Worm (Caenorhabditis elegans): ENCODE measurements around the gene F28H7.3.
A peak's percentile ranks its signal among the peaks of the same experiment; 100 is the strongest.

Gene F28H7.3

ce11 chrV:10713704-10714239 lies 36.8 kb downstream of the F28H7.3 start:
- TF ChIP-seq blmp-1 (tag; optimal IDR thresholded peaks at IDR 0.05) (no peak), elt-3 (tag; optimal IDR thresholded peaks at IDR 0.05) (no peak), unc-39 (tag; optimal IDR thresholded peaks at IDR 0.05) (no peak), flh-1 (GFP tag; optimal IDR thresholded peaks at IDR 0.05) (no peak), ceh-39 (tag; optimal IDR thresholded peaks at IDR 0.05) (no peak), sptf-1 (tag; optimal IDR thresholded peaks at IDR 0.05) (no peak), sem-2 (GFP tag; optimal IDR thresholded peaks at IDR 0.05) (no peak), nhr-76 (tag; optimal IDR thresholded peaks at IDR 0.05) (no peak), lin-32 (GFP tag; optimal IDR thresholded peaks at IDR 0.05) (no peak), zip-8 (tag; optimal IDR thresholded peaks at IDR 0.05) (no peak), mls-2 (tag; optimal IDR thresholded peaks at IDR 0.05) (no peak), ztf-11 (tag; optimal IDR thresholded peaks at IDR 0.05) (no peak), mab-5 (tag; optimal IDR thresholded peaks at IDR 0.05) (no peak), drap-1 (GFP tag; optimal IDR thresholded peaks at IDR 0.05) (no peak), ceh-43 (GFP tag; optimal IDR thresholded peaks at IDR 0.05) (no peak), unc-62 (GFP tag; optimal IDR thresholded peaks at IDR 0.05) (no peak), hlh-1 (tag; optimal IDR thresholded peaks at IDR 0.05) (no peak), ham-2 (GFP tag; optimal IDR thresholded peaks at IDR 0.05) (no peak)

DNA sequence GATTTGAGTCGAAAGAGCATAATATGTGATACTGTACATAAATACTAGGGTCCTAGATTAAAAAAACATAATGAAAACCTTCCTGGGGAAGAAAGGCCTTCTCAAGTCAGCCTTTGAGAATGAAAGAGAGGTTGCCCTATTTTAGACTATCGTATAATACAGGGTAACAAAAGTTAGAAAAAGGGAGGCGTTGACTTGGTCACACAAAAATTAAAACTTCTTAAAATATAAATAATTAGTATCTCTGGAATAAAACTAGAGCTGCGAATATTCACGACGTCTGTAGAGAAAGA lies 38.0 kb downstream of the F28H7.3 start:
- TF ChIP-seq blmp-1 (tag; optimal IDR thresholded peaks at IDR 0.05) (no peak), nhr-2 (tag; optimal IDR thresholded peaks at IDR 0.05) (no peak), mep-1 (tag; optimal IDR thresholded peaks at IDR 0.05) (no peak), M03D4.4 (tag; optimal IDR thresholded peaks at IDR 0.05) (no peak), ceh-43 (GFP tag; optimal IDR thresholded peaks at IDR 0.05) (no peak), nhr-237 (tag; optimal IDR thresholded peaks at IDR 0.05) (no peak), lin-32 (GFP tag; optimal IDR thresholded peaks at IDR 0.05) (no peak), cnd-1 (tag; optimal IDR thresholded peaks at IDR 0.05) (no peak), unc-39 (tag; optimal IDR thresholded peaks at IDR 0.05) (no peak), ceh-83 (GFP tag; optimal IDR thresholded peaks at IDR 0.05) (no peak), unc-62 (GFP tag; optimal IDR thresholded peaks at IDR 0.05) (no peak), ces-1 (GFP tag; optimal IDR thresholded peaks at IDR 0.05) (no peak)

DNA sequence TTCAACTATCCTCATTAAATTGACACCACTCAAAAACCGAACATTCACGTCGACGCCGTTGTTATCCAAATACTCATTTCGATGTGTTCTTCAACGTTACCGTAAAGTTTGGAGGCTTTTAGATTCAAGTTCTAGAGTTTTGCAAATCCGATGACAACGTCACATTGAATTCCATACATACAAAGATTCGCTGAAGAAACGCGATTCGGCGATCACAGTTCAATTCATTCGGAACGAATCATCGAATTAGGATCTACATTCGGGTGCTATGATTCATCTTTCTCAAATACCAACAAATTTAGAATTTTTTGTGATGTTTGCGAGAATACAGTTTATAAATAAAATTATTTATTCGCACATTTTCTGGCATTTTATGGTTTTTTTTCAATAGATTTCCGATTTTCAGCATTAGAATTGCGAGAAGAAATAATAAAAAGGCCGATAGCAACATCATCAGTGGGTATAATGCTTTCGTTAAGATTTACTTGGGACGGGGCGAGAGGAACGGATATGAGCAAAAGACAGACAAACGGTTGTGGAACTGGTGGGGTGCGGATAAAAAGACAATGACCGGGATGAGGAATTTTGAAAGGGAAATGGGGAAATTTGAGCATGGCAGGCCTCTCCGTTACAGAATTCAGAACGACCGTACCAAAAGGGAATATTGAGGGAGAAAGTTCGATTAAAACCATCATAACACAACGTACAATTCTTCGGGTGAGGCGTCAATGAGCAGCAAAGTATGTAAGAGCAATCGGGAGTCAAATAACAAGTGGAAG lies 38.6 kb downstream of the F28H7.3 start:
- TF ChIP-seq bed-3 (GFP tag; optimal IDR thresholded peaks at IDR 0.05) (no peak), unc-39 (tag; optimal IDR thresholded peaks at IDR 0.05) (no peak), unc-120 (tag; optimal IDR thresholded peaks at IDR 0.05; ENCODE audit: poor library complexity, severe bottlenecking) (peak; percentile 16), M03D4.4 (tag; optimal IDR thresholded peaks at IDR 0.05) (no peak), elt-3 (tag; optimal IDR thresholded peaks at IDR 0.05) (no peak)

DNA sequence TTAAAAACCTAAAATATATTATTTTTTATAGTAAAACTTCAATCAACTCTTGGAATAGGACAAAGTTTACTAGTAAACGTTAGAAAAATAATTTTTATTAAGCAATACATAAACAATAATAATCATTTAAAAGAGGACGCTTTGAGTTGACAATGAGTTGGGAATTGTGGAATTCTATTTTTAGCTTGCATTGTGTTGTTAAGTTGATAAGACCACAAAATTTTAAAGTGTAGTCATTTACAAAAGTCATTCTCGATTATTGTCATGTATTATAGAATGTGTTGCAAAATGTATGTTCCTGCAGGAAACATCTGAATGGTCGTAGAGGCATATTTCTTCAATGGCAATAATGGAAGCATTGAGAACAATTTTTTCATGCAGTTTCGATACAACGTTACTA lies 39.6 kb downstream of the F28H7.3 start:
- TF ChIP-seq lsy-2 (tag; optimal IDR thresholded peaks at IDR 0.05), result no peak
- TF ChIP-seq M03D4.4 (tag; optimal IDR thresholded peaks at IDR 0.05), result no peak
- no peak for TF ChIP-seq blmp-1 (tag; optimal IDR thresholded peaks at IDR 0.05)
- no peak for TF ChIP-seq ceh-39 (tag; optimal IDR thresholded peaks at IDR 0.05)
- no peak for TF ChIP-seq nhr-76 (tag; optimal IDR thresholded peaks at IDR 0.05)
- TF ChIP-seq ceh-83 (GFP tag; optimal IDR thresholded peaks at IDR 0.05), result no peak
- TF ChIP-seq pha-4 (tag; optimal IDR thresholded peaks at IDR 0.05), result no peak
- no peak for TF ChIP-seq unc-62 (GFP tag; optimal IDR thresholded peaks at IDR 0.05)
- no peak for TF ChIP-seq nhr-12 (tag; optimal IDR thresholded peaks at IDR 0.05)
- TF ChIP-seq mab-5 (tag; optimal IDR thresholded peaks at IDR 0.05), result no peak
- no peak for TF ChIP-seq elt-3 (tag; optimal IDR thresholded peaks at IDR 0.05)

DNA sequence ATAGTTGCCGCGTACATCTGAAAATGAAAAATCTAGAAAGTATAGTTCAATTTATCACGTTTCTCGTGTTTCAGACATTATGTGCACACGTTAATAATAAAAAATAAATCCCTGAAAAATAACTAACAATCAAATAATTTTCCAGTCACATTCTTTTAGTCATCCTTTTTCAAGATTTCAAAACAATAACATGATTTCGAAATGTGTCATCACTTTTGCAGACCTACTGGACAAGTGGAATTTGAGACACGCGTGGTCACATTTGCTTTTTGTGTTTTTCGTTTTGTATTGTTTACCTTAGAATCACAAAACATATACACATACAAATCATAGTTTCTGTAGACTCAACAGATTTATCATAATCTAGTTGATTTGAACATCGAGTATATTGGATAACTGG lies 41.2 kb downstream of the F28H7.3 start:
- no peak for TF ChIP-seq M03D4.4 (tag; optimal IDR thresholded peaks at IDR 0.05)

ce11 chrV:10708346-10708745 lies 42.2 kb downstream of the F28H7.3 start:
- no peak for TF ChIP-seq ces-1 (GFP tag; optimal IDR thresholded peaks at IDR 0.05)
- TF ChIP-seq nhr-12 (tag; optimal IDR thresholded peaks at IDR 0.05), result no peak
- no peak for TF ChIP-seq nhr-237 (tag; optimal IDR thresholded peaks at IDR 0.05)
- TF ChIP-seq unc-39 (tag; optimal IDR thresholded peaks at IDR 0.05), result no peak
- TF ChIP-seq ham-2 (GFP tag; optimal IDR thresholded peaks at IDR 0.05), result no peak
- TF ChIP-seq ceh-39 (tag; optimal IDR thresholded peaks at IDR 0.05), result no peak
- no peak for TF ChIP-seq nhr-28 (tag; optimal IDR thresholded peaks at IDR 0.05)
- no peak for TF ChIP-seq mab-5 (tag; optimal IDR thresholded peaks at IDR 0.05)
- no peak for TF ChIP-seq flh-1 (GFP tag; optimal IDR thresholded peaks at IDR 0.05)
- no peak for TF ChIP-seq bed-3 (GFP tag; optimal IDR thresholded peaks at IDR 0.05)
- no peak for TF ChIP-seq drap-1 (GFP tag; optimal IDR thresholded peaks at IDR 0.05)
- TF ChIP-seq nhr-2 (tag; optimal IDR thresholded peaks at IDR 0.05), result no peak
- TF ChIP-seq pha-4 (tag; optimal IDR thresholded peaks at IDR 0.05), result no peak
- no peak for TF ChIP-seq sem-2 (GFP tag; optimal IDR thresholded peaks at IDR 0.05)
- no peak for TF ChIP-seq ceh-43 (GFP tag; optimal IDR thresholded peaks at IDR 0.05)
- no peak for TF ChIP-seq lin-32 (GFP tag; optimal IDR thresholded peaks at IDR 0.05)
- no peak for TF ChIP-seq sptf-1 (tag; optimal IDR thresholded peaks at IDR 0.05)
- no peak for TF ChIP-seq M03D4.4 (tag; optimal IDR thresholded peaks at IDR 0.05)
- TF ChIP-seq unc-62 (GFP tag; optimal IDR thresholded peaks at IDR 0.05), result no peak

Measured in whole organism, mixed stage, embryonic.